Worm (Caenorhabditis elegans) whole organism, early embryonic: ENCODE results near the gene trcs-1.

ENCODE experiments used
- ama-1 ChIP-seq: fragments of 150-350 bp; optimal IDR thresholded peaks from 2 replicates; lab custom pipeline; 2014
- ceh-13 ChIP-seq: fragments of 200-800 bp; sonication (Bioruptor generic); optimal IDR thresholded peaks from 2 replicates; lab custom pipeline; 2018; ENCODE audit warnings: mild to moderate bottlenecking, missing genetic modification characterization, missing compliant biosample characterization
- hmbx-1 ChIP-seq: sonication (generic microtip); optimal IDR thresholded peaks from 2 replicates; lab custom pipeline; 2016; ENCODE audit warnings: mild to moderate bottlenecking, missing genetic modification characterization, missing compliant biosample characterization
- hnd-1 ChIP-seq: sonication (generic microtip); optimal IDR thresholded peaks from 2 replicates; lab custom pipeline; 2016; ENCODE audit warnings: missing genetic modification characterization, missing compliant biosample characterization
- pes-1 ChIP-seq: fragments of 200-800 bp; sonication (Bioruptor generic); IDR thresholded peaks from 2 replicates; pipeline ENCODE4 v1.3.6; 2022; ENCODE audit warnings: missing genetic modification reagents, missing genetic modification characterization, missing compliant biosample characterization
- sea-1 ChIP-seq: fragments of 200-800 bp; sonication (Bioruptor generic); conservative IDR thresholded peaks from 2 replicates; pipeline ENCODE4 v1.3.6; 2022; ENCODE audit warnings: missing genetic modification characterization, missing compliant biosample characterization
- tbx-37 ChIP-seq: fragments of 200-800 bp; sonication (Bioruptor generic); conservative IDR thresholded peaks from 2 replicates; pipeline ENCODE4 v1.3.6; 2022; ENCODE audit warnings: missing genetic modification reagents, missing genetic modification characterization, missing compliant biosample characterization
- tra-4 ChIP-seq: sonication (generic microtip); optimal IDR thresholded peaks from 2 replicates; lab custom pipeline; 2017; ENCODE audit warnings: missing genetic modification characterization, missing compliant biosample characterization

DNA sequence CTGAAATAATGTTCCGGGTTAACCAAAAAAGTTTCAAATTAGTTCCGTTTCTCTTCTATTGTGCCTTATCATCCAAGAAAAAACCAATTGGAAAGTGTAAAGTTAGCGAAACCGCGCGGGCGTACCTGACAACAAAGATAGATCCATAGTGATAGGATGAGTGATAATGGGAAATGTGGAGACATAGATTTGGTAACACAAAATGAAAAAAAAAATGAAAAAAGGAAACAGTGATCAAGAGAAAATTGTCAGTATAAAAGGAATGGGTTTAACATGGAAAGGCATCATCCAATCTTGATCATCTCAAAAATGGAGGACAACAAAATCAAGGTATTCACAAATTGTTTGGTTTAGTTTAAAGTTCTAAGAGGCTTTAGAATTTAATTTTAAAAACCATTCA, 25.6 kb downstream of the trcs-1 start, which contains the start of gene col-122:
- TF ChIP-seq tbx-37 (GFP tag; lab: Robert Waterston, UW) (no peak), hnd-1 (tag; lab: Kevin White, UChicago) (no peak), ama-1 (lab: Kevin White, UChicago) (no peak), hmbx-1 (tag; lab: Kevin White, UChicago) (no peak), tra-4 (tag; lab: Kevin White, UChicago) (no peak), pes-1 (GFP tag; lab: Robert Waterston, UW) (no peak), sea-1 (GFP tag; lab: Robert Waterston, UW) (no peak), ceh-13 (GFP tag; lab: Kevin White, UChicago) (no peak)
